Fruit fly (Drosophila melanogaster) Kc167 (cell line): ENCODE data around the gene CG12983.

Experiments used
- Sin3A ChIP-seq: fragments of >200 bp; optimal IDR thresholded peaks from 2 replicates; lab custom pipeline; 2018; ENCODE audit warnings: missing external identifiers
- h ChIP-seq: fragments of >200 bp; optimal IDR thresholded peaks from 3 replicates; lab custom pipeline; 2018; ENCODE audit warnings: missing external identifiers
- psq ChIP-seq: fragments of >200 bp; optimal IDR thresholded peaks from 2 replicates; lab custom pipeline; 2017; ENCODE audit warnings: missing external identifiers
- ttk ChIP-seq: sonication (Bioruptor generic); optimal IDR thresholded peaks from 2 replicates; lab custom pipeline; 2017; ENCODE audit warnings: missing external identifiers

DNA sequence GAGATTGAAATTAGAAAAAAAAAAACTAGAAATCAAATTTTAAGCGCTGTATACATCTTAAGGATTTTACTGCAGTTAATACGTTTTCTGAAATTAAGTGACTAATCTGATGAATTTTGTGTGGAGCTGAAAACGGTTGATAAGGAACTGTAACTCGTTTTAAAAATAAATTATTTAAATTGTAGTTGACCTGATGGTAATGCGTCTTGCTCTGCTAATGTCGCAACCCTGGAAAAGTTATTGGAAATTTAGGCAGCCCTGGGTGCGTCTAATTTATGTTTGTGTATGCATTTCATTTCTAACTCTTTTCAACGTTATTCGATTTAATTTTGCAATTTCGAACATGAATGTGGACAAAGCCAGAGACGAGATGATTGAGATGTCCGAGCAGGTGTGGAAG is 24.8 kb upstream of the CG12983 start, which contains the start of gene CG12984:
- TF ChIP-seq h (no peak), ttk (lab: Kevin White, UChicago) (no peak), Sin3A (no peak), psq (lab: Kevin White, UChicago) (no peak)
